Fruit fly (Drosophila melanogaster): ENCODE results near the gene brwl.
A peak's percentile ranks its signal among the peaks of the same experiment; 100 is the strongest.

The brwl gene

dm6 chr2L:9617908-9618307 lies 49.2 kb downstream of the brwl start (continued):
- TF ChIP-seq CG7963 (GFP tag; IDR thresholded peaks at IDR 0.05; ENCODE audit: partially characterized antibody) (no peak), Dip3 (GFP tag; optimal IDR thresholded peaks at IDR 0.05) (no peak), CG10321 (GFP tag; IDR thresholded peaks at IDR 0.05) (no peak), CG4424 (GFP tag; optimal IDR thresholded peaks at IDR 0.05) (peak; percentile 15), CG6683 (GFP tag; optimal IDR thresholded peaks at IDR 0.05) (no peak), aop (GFP tag; IDR thresholded peaks at IDR 0.05) (no peak), Fer3 (tag; optimal IDR thresholded peaks at IDR 0.05) (peak; percentile 28), CG14710 (tag; optimal IDR thresholded peaks at IDR 0.05) (no peak), Asciz (GFP tag; optimal IDR thresholded peaks at IDR 0.05) (peak; percentile 38), CG18764 (GFP tag; optimal IDR thresholded peaks at IDR 0.05) (no peak), CG15514 (GFP tag; optimal IDR thresholded peaks at IDR 0.05) (no peak), CG11504 (tag; optimal IDR thresholded peaks at IDR 0.05) (peak; percentile 61), CG2199 (GFP tag; IDR thresholded peaks at IDR 0.05) (no peak), D19A (tag; optimal IDR thresholded peaks at IDR 0.05) (peak; percentile 17), CG2120 (GFP tag; optimal IDR thresholded peaks at IDR 0.05) (peak; percentile 40), peb (GFP tag; IDR thresholded peaks at IDR 0.05) (no peak), tll (GFP tag; optimal IDR thresholded peaks at IDR 0.05) (no peak), Xbp1 (GFP tag; optimal IDR thresholded peaks at IDR 0.05) (no peak), schlank (tag; optimal IDR thresholded peaks at IDR 0.05) (no peak), CG6813 (GFP tag; optimal IDR thresholded peaks at IDR 0.05) (no peak), CG3407 (GFP tag; optimal IDR thresholded peaks at IDR 0.05) (no peak), Nf-YA (GFP tag; IDR thresholded peaks at IDR 0.05) (no peak), slou (GFP tag; optimal IDR thresholded peaks at IDR 0.05) (no peak), Rx (GFP tag; IDR thresholded peaks at IDR 0.05) (no peak), Sin3A (optimal IDR thresholded peaks at IDR 0.05) (no peak), CG2129 (GFP tag; IDR thresholded peaks at IDR 0.05; ENCODE audit: partially characterized antibody) (no peak), Side (GFP tag; optimal IDR thresholded peaks at IDR 0.05) (no peak), dimm (GFP tag; IDR thresholded peaks at IDR 0.05) (no peak), Eip74EF (GFP tag; optimal IDR thresholded peaks at IDR 0.05) (no peak), Dfd (GFP tag; optimal IDR thresholded peaks at IDR 0.05) (no peak), CG10979 (tag; optimal IDR thresholded peaks at IDR 0.05) (peak; percentile 23), Opbp (GFP tag; IDR thresholded peaks at IDR 0.05; ENCODE audit: partially characterized antibody) (no peak), NC2β (GFP tag; optimal IDR thresholded peaks at IDR 0.05) (no peak), Hr3 (GFP tag; optimal IDR thresholded peaks at IDR 0.05) (no peak), slp2 (GFP tag; optimal IDR thresholded peaks at IDR 0.05) (no peak), CG13424 (tag; optimal IDR thresholded peaks at IDR 0.05) (peak; percentile 31), seq (GFP tag; IDR thresholded peaks at IDR 0.05) (no peak), BtbVII (GFP tag; optimal IDR thresholded peaks at IDR 0.05) (no peak), CG9437 (GFP tag; optimal IDR thresholded peaks at IDR 0.05) (no peak), CG9727 (GFP tag; optimal IDR thresholded peaks at IDR 0.05) (no peak), CG8290 (GFP tag; optimal IDR thresholded peaks at IDR 0.05) (no peak), CG8290 (tag; optimal IDR thresholded peaks at IDR 0.05) (no peak), Sox100B (GFP tag; optimal IDR thresholded peaks at IDR 0.05) (peak; percentile 31), CG4360 (GFP tag; IDR thresholded peaks at IDR 0.05) (no peak), CG2116 (GFP tag; optimal IDR thresholded peaks at IDR 0.05) (no peak), gce (GFP tag; IDR thresholded peaks at IDR 0.05) (no peak), gt (GFP tag; IDR thresholded peaks at IDR 0.05) (no peak), fru (optimal IDR thresholded peaks at IDR 0.05) (no peak), grn (GFP tag; optimal IDR thresholded peaks at IDR 0.05) (no peak), dpn (GFP tag; optimal IDR thresholded peaks at IDR 0.05) (no peak), CG8359 (GFP tag; optimal IDR thresholded peaks at IDR 0.05; ENCODE audit: borderline replicate concordance) (no peak), CG1529 (GFP tag; optimal IDR thresholded peaks at IDR 0.05) (no peak)
